Fruit fly (Drosophila melanogaster) whole organism, embryonic: ENCODE data around the gene CG4101.

Source experiments
- Abd-B ChIP-seq: fragments of 200-800 bp; sonication (Bioruptor generic); optimal IDR thresholded peaks from 2 replicates; lab custom pipeline; 2018; ENCODE audit warnings: missing biosample characterization, mild to moderate bottlenecking, missing genetic modification characterization, moderate library complexity
- Adf1 ChIP-seq: fragments of 200-800 bp; sonication (Bioruptor generic); IDR thresholded peaks from 2 replicates; pipeline ENCODE4 v1.3.6; 2022; ENCODE audit warnings: missing biosample characterization, missing genetic modification characterization
- C15 ChIP-seq: fragments of 200-800 bp; sonication (Bioruptor generic); IDR thresholded peaks from 3 replicates; pipeline ENCODE4 v1.3.6; 2022; ENCODE audit warnings: missing biosample characterization, missing genetic modification characterization
- CG10209 ChIP-seq: fragments of 200-800 bp; sonication (Bioruptor generic); optimal IDR thresholded peaks from 3 replicates; lab custom pipeline; 2017; ENCODE audit warnings: missing biosample characterization, mild to moderate bottlenecking, missing genetic modification characterization, missing genetic modification reagents
- CG10979 ChIP-seq: fragments of 200-800 bp; sonication (Bioruptor generic); optimal IDR thresholded peaks from 2 replicates; lab custom pipeline; 2018; ENCODE audit warnings: missing biosample characterization, mild to moderate bottlenecking, missing genetic modification characterization, moderate library complexity
- CG11456 ChIP-seq: fragments of 200-800 bp; sonication (Bioruptor generic); IDR thresholded peaks from 3 replicates; pipeline ENCODE4 v1.3.6; 2022; ENCODE audit warnings: missing biosample characterization, missing genetic modification characterization
- CG15696 ChIP-seq: fragments of 200-800 bp; sonication (Bioruptor generic); optimal IDR thresholded peaks from 2 replicates; lab custom pipeline; 2019; ENCODE audit warnings: missing biosample characterization, mild to moderate bottlenecking, missing genetic modification characterization, moderate library complexity
- CG1602 ChIP-seq: fragments of 200-800 bp; sonication (Bioruptor generic); optimal IDR thresholded peaks from 3 replicates; lab custom pipeline; 2016; ENCODE audit warnings: missing biosample characterization, missing genetic modification characterization
- CG16813 ChIP-seq: fragments of 200-800 bp; sonication (Bioruptor generic); IDR thresholded peaks from 3 replicates; pipeline ENCODE4 v1.3.6; 2022; ENCODE audit warnings: missing biosample characterization, missing genetic modification characterization; ENCODE audit not compliant: partially characterized antibody
- CG16815 ChIP-seq: fragments of 200-800 bp; sonication (Bioruptor generic); optimal IDR thresholded peaks from 3 replicates; lab custom pipeline; 2017; ENCODE audit warnings: missing biosample characterization, mild to moderate bottlenecking, missing genetic modification characterization
- CG1792 ChIP-seq: fragments of 200-800 bp; sonication (Bioruptor generic); optimal IDR thresholded peaks from 2 replicates; lab custom pipeline; 2016; ENCODE audit warnings: missing biosample characterization, missing genetic modification characterization
- CG18262 ChIP-seq: fragments of 200-800 bp; optimal IDR thresholded peaks from 3 replicates; lab custom pipeline; 2019; ENCODE audit warnings: missing biosample characterization, mild to moderate bottlenecking, missing genetic modification characterization, moderate library complexity
- CG30020 ChIP-seq: fragments of 200-800 bp; optimal IDR thresholded peaks from 2 replicates; lab custom pipeline; 2019; ENCODE audit warnings: missing biosample characterization, mild to moderate bottlenecking, missing genetic modification characterization, moderate library complexity
- CG30403 ChIP-seq: fragments of 200-800 bp; sonication (Bioruptor generic); optimal IDR thresholded peaks from 3 replicates; lab custom pipeline; 2016; ENCODE audit warnings: missing biosample characterization, missing genetic modification characterization
- CG42726 ChIP-seq: fragments of 200-800 bp; sonication (Bioruptor generic); IDR thresholded peaks from 2 replicates; pipeline ENCODE4 v1.3.6; 2022; ENCODE audit warnings: missing biosample characterization, missing genetic modification characterization; ENCODE audit not compliant: partially characterized antibody
- CG4282 ChIP-seq: fragments of 200-800 bp; sonication (Bioruptor generic); optimal IDR thresholded peaks from 2 replicates; lab custom pipeline; 2016; ENCODE audit warnings: missing biosample characterization, missing genetic modification characterization
- CG4424 ChIP-seq: fragments of 200-800 bp; sonication (Bioruptor generic); optimal IDR thresholded peaks from 3 replicates; lab custom pipeline; 2016; ENCODE audit warnings: missing biosample characterization, missing genetic modification characterization
- CG4820 ChIP-seq: fragments of 200-800 bp; sonication (Bioruptor generic); optimal IDR thresholded peaks from 3 replicates; lab custom pipeline; 2016; ENCODE audit warnings: missing biosample characterization, missing genetic modification characterization
- CG5245 ChIP-seq: fragments of 200-800 bp; sonication (Bioruptor generic); optimal IDR thresholded peaks from 3 replicates; lab custom pipeline; 2016; ENCODE audit warnings: missing biosample characterization, missing genetic modification characterization
- CG7556 ChIP-seq: fragments of 200-800 bp; sonication (Bioruptor generic); optimal IDR thresholded peaks from 2 replicates; lab custom pipeline; 2017; ENCODE audit warnings: missing biosample characterization, mild to moderate bottlenecking, missing genetic modification characterization
- CG7928 ChIP-seq: fragments of 200-800 bp; sonication (Bioruptor generic); optimal IDR thresholded peaks from 2 replicates; lab custom pipeline; 2017; ENCODE audit warnings: missing biosample characterization, mild to moderate bottlenecking, missing genetic modification characterization
- CG8359 ChIP-seq: fragments of 200-800 bp; sonication (Bioruptor generic); optimal IDR thresholded peaks from 2 replicates; lab custom pipeline; 2017; ENCODE audit warnings: missing biosample characterization, mild to moderate bottlenecking, missing genetic modification characterization, borderline replicate concordance
- Dip3 ChIP-seq: fragments of 200-800 bp; sonication (Bioruptor generic); optimal IDR thresholded peaks from 3 replicates; lab custom pipeline; 2016; ENCODE audit warnings: missing biosample characterization, missing genetic modification characterization
- Fer1 ChIP-seq: fragments of 200-800 bp; sonication (Bioruptor generic); optimal IDR thresholded peaks from 2 replicates; lab custom pipeline; 2017; ENCODE audit warnings: missing biosample characterization, mild to moderate bottlenecking, missing genetic modification characterization
- H2.0 ChIP-seq: fragments of 200-800 bp; sonication (Bioruptor generic); IDR thresholded peaks from 2 replicates; pipeline ENCODE4 v1.3.6; 2022; ENCODE audit warnings: missing biosample characterization, missing genetic modification characterization
- Hand ChIP-seq: fragments of 200-800 bp; sonication (Bioruptor generic); optimal IDR thresholded peaks from 2 replicates; lab custom pipeline; 2017; ENCODE audit warnings: mild to moderate bottlenecking, missing biosample characterization, missing genetic modification reagents, missing genetic modification characterization
- Mes4 ChIP-seq: fragments of 200-800 bp; sonication (Bioruptor generic); optimal IDR thresholded peaks from 2 replicates; lab custom pipeline; 2016; ENCODE audit warnings: missing biosample characterization, missing genetic modification characterization
- Nf-YB ChIP-seq: fragments of 200-800 bp; sonication (Bioruptor generic); optimal IDR thresholded peaks from 3 replicates; lab custom pipeline; 2019; ENCODE audit warnings: missing biosample characterization, mild to moderate bottlenecking, missing genetic modification characterization, moderate library complexity
- Nf-YC ChIP-seq: fragments of 200-800 bp; optimal IDR thresholded peaks from 3 replicates; lab custom pipeline; 2019; ENCODE audit warnings: missing biosample characterization, mild to moderate bottlenecking, missing genetic modification characterization, moderate library complexity
- Side ChIP-seq: fragments of 200-800 bp; sonication (Bioruptor generic); optimal IDR thresholded peaks from 2 replicates; lab custom pipeline; 2016; ENCODE audit warnings: missing biosample characterization, missing genetic modification characterization
- Sox102F ChIP-seq: fragments of 200-800 bp; sonication (Bioruptor generic); optimal IDR thresholded peaks from 2 replicates; lab custom pipeline; 2018; ENCODE audit warnings: missing biosample characterization, mild to moderate bottlenecking, missing genetic modification characterization, moderate library complexity
- Spps ChIP-seq: fragments of 200-800 bp; sonication (Bioruptor generic); optimal IDR thresholded peaks from 2 replicates; lab custom pipeline; 2018; ENCODE audit warnings: missing biosample characterization, mild to moderate bottlenecking, missing genetic modification characterization
- Ssrp ChIP-seq: fragments of 200-800 bp; sonication (Bioruptor generic); optimal IDR thresholded peaks from 2 replicates; lab custom pipeline; 2018; ENCODE audit warnings: missing biosample characterization, mild to moderate bottlenecking, missing genetic modification characterization, moderate library complexity
- Taf1 ChIP-seq: fragments of 200-800 bp; sonication (Bioruptor generic); IDR thresholded peaks from 2 replicates; pipeline ENCODE4 v1.3.6; 2022; ENCODE audit warnings: missing biosample characterization, missing genetic modification characterization
- aop ChIP-seq: fragments of 200-800 bp; sonication (Bioruptor generic); IDR thresholded peaks from 2 replicates; pipeline ENCODE4 v1.3.6; 2022; ENCODE audit warnings: missing biosample characterization, missing genetic modification characterization
- bowl ChIP-seq: fragments of 200-800 bp; sonication (Bioruptor generic); IDR thresholded peaks from 2 replicates; pipeline ENCODE4 v1.3.6; 2022; ENCODE audit warnings: missing biosample characterization, missing genetic modification characterization
- btn ChIP-seq: fragments of 200-800 bp; sonication (Bioruptor generic); optimal IDR thresholded peaks from 2 replicates; lab custom pipeline; 2016; ENCODE audit warnings: missing biosample characterization, missing genetic modification characterization
- dmrt11E ChIP-seq: fragments of 200-800 bp; sonication (Bioruptor generic); optimal IDR thresholded peaks from 3 replicates; lab custom pipeline; 2018; ENCODE audit warnings: missing biosample characterization, mild to moderate bottlenecking, missing genetic modification characterization, moderate library complexity
- fd3F ChIP-seq: fragments of 200-800 bp; sonication (Bioruptor generic); optimal IDR thresholded peaks from 2 replicates; lab custom pipeline; 2018; ENCODE audit warnings: missing biosample characterization, mild to moderate bottlenecking, missing genetic modification characterization, moderate library complexity
- h ChIP-seq: fragments of >200 bp; optimal IDR thresholded peaks from 2 replicates; lab custom pipeline; 2017
- jigr1 ChIP-seq: fragments of 200-800 bp; sonication (Bioruptor generic); IDR thresholded peaks from 3 replicates; pipeline ENCODE4 v1.3.6; 2022; ENCODE audit warnings: missing biosample characterization, missing genetic modification characterization
- lmd ChIP-seq: fragments of 200-800 bp; sonication (Bioruptor generic); IDR thresholded peaks from 2 replicates; pipeline ENCODE4 v1.3.6; 2022; ENCODE audit warnings: missing biosample characterization, missing genetic modification characterization
- nom ChIP-seq: fragments of 200-800 bp; sonication (Bioruptor generic); optimal IDR thresholded peaks from 2 replicates; lab custom pipeline; 2017; ENCODE audit warnings: missing biosample characterization, missing genetic modification characterization, mild to moderate bottlenecking, moderate library complexity, missing genetic modification reagents
- prd ChIP-seq, 3 experiments: fragments of >200 bp in 2 of 3; fragments of 200-800 bp in 1 of 3; sonication (Bioruptor generic) in 1 of 3; optimal IDR thresholded peaks in 2 of 3; IDR thresholded peaks in 1 of 3; 2 replicates in 2 of 3; 3 replicates in 1 of 3; pipeline versions ENCODE4 v1.3.6 to Lab custom; 2017 to 2022; ENCODE audit warnings: missing biosample characterization in 1 of 3, missing genetic modification characterization in 1 of 3
- psq ChIP-seq: fragments of 200-800 bp; sonication (Bioruptor generic); optimal IDR thresholded peaks from 2 replicates; lab custom pipeline; 2017; ENCODE audit warnings: missing biosample characterization, missing genetic modification characterization
- pzg ChIP-seq: fragments of 200-800 bp; sonication (Bioruptor generic); optimal IDR thresholded peaks from 3 replicates; lab custom pipeline; 2018; ENCODE audit warnings: missing biosample characterization, mild to moderate bottlenecking, missing genetic modification characterization, moderate library complexity
- ro ChIP-seq: fragments of 200-800 bp; sonication (Bioruptor generic); IDR thresholded peaks from 2 replicates; pipeline ENCODE4 v1.3.6; 2022; ENCODE audit warnings: missing biosample characterization, missing genetic modification characterization
- row ChIP-seq: fragments of 200-800 bp; sonication (Bioruptor generic); IDR thresholded peaks from 3 replicates; pipeline ENCODE4 v1.3.6; 2022; ENCODE audit warnings: missing biosample characterization, missing genetic modification characterization
- schlank ChIP-seq: fragments of 200-800 bp; sonication (Bioruptor generic); optimal IDR thresholded peaks from 2 replicates; lab custom pipeline; 2018; ENCODE audit warnings: missing biosample characterization, mild to moderate bottlenecking, missing genetic modification characterization
- tap ChIP-seq: fragments of 200-800 bp; optimal IDR thresholded peaks from 3 replicates; lab custom pipeline; 2019; ENCODE audit warnings: missing biosample characterization, mild to moderate bottlenecking, missing genetic modification characterization, moderate library complexity
- trem ChIP-seq: fragments of 200-800 bp; optimal IDR thresholded peaks from 3 replicates; lab custom pipeline; 2019; ENCODE audit warnings: missing biosample characterization, mild to moderate bottlenecking, missing genetic modification characterization, moderate library complexity

Gene CG4101

dm6 chr3L:16640509-16641068 lies 28.3 kb downstream of the CG4101 start (continued):
- no peak for TF ChIP-seq nom (GFP tag; lab: Kevin White, UChicago)
- no peak for TF ChIP-seq bowl
- TF ChIP-seq dmrt11E (tag; lab: Kevin White, UChicago): peak; percentile 83
- peak; percentile 56 for TF ChIP-seq Spps (tag; lab: Kevin White, UChicago)
- no peak for TF ChIP-seq CG16813 (GFP tag; lab: Robert Waterston, UW)
- TF ChIP-seq CG7556 (GFP tag; lab: Kevin White, UChicago): peak; percentile 38
- TF ChIP-seq Dip3 (GFP tag; lab: Kevin White, UChicago): no peak
- TF ChIP-seq CG10979 (tag; lab: Kevin White, UChicago): peak; percentile 58
- TF ChIP-seq Adf1: no peak
- no peak for TF ChIP-seq Side (GFP tag; lab: Kevin White, UChicago)
- peak; percentile 84 for TF ChIP-seq CG15696 (tag; lab: Kevin White, UChicago)
- TF ChIP-seq Hand: no peak
- TF ChIP-seq H2.0 (GFP tag; lab: Robert Waterston, UW): no peak
- no peak for TF ChIP-seq Nf-YC (tag; lab: Kevin White, UChicago)
- TF ChIP-seq ro (GFP tag; lab: Robert Waterston, UW): no peak
- TF ChIP-seq Ssrp (tag; lab: Kevin White, UChicago): no peak
- TF ChIP-seq schlank: no peak
- peak; percentile 44 for TF ChIP-seq CG10209 (GFP tag; lab: Kevin White, UChicago)
- no peak for TF ChIP-seq CG1792 (GFP tag; lab: Kevin White, UChicago)
- peak; percentile 60 for TF ChIP-seq trem (tag; lab: Kevin White, UChicago)
- no peak for TF ChIP-seq Fer1 (GFP tag; lab: Kevin White, UChicago)
- TF ChIP-seq CG42726 (GFP tag; lab: Robert Waterston, UW): no peak
- peak; percentile 0 for TF ChIP-seq tap (tag; lab: Kevin White, UChicago)
- no peak for TF ChIP-seq lmd (GFP tag; lab: Robert Waterston, UW)
- TF ChIP-seq btn: no peak
- TF ChIP-seq h (lab: Kevin White, UChicago): no peak
- no peak for TF ChIP-seq CG30020 (tag; lab: Kevin White, UChicago)
- TF ChIP-seq row: no peak
- no peak for TF ChIP-seq fd3F (GFP tag; lab: Kevin White, UChicago)
- TF ChIP-seq CG16815: peak; percentile 9
- TF ChIP-seq C15 (GFP tag; lab: Robert Waterston, UW): no peak
- TF ChIP-seq CG4282: no peak
- no peak for TF ChIP-seq CG1602 (GFP tag; lab: Kevin White, UChicago)
- no peak for TF ChIP-seq aop (GFP tag; lab: Robert Waterston, UW)
- TF ChIP-seq psq: no peak
- no peak for TF ChIP-seq CG7928 (GFP tag; lab: Kevin White, UChicago)
- peak; percentile 72 for TF ChIP-seq CG18262
- TF ChIP-seq CG5245: no peak
- peak; percentile 36 for TF ChIP-seq Nf-YB (GFP tag; lab: Kevin White, UChicago)
- TF ChIP-seq CG11456 (GFP tag; lab: Robert Waterston, UW): no peak
- peak; percentile 53 for TF ChIP-seq CG8359 (GFP tag; lab: Kevin White, UChicago)
- TF ChIP-seq pzg (GFP tag; lab: Kevin White, UChicago): no peak
- no peak for TF ChIP-seq CG30403 (GFP tag; lab: Kevin White, UChicago)
- peak; percentile 28 for TF ChIP-seq Sox102F (GFP tag; lab: Kevin White, UChicago)
- no peak for TF ChIP-seq Abd-B (GFP tag; lab: Kevin White, UChicago)
- no peak for TF ChIP-seq jigr1 (GFP tag; lab: Robert Waterston, UW)
- no peak for TF ChIP-seq prd (optimal IDR thresholded peaks at IDR 0.05; lab: Kevin White, UChicago)
- no peak for TF ChIP-seq prd (GFP tag; IDR thresholded peaks at IDR 0.05; lab: Robert Waterston, UW)
- peak; percentile 0 for TF ChIP-seq CG4424 (GFP tag; lab: Kevin White, UChicago)
- TF ChIP-seq CG4820 (GFP tag; lab: Kevin White, UChicago): peak; percentile 13
- no peak for TF ChIP-seq Taf1 (GFP tag; lab: Robert Waterston, UW)
- no peak for TF ChIP-seq Mes4
